Worm (Caenorhabditis elegans): Measurements from ENCODE around the gene sgt-1.

DNA sequence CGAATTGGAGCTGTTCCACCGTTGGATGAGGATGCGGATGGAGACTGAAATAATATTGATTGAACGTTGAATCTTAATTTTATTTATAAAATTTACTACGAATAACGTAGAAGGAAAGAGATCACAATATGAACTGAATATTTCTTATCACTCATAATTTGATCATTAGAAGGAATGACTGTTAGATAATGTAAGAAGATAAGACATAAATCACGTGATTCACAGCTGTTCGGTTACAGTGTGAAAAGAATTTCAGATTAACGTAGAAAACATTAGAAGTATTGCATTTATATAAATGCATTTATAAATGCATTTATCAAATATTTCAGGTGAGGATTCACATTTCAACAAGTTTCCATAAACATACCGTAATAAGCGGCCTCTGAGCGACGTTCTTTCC is 39.2 kb upstream of the sgt-1 start:
- TF ChIP-seq lin-11 (tag; optimal IDR thresholded peaks at IDR 0.05) (no peak), pha-4 (tag; optimal IDR thresholded peaks at IDR 0.05) (no peak), pha-2 (tag; optimal IDR thresholded peaks at IDR 0.05) (no peak), fkh-10 (GFP tag; optimal IDR thresholded peaks at IDR 0.05) (no peak), nfya-1 (tag; optimal IDR thresholded peaks at IDR 0.05) (no peak), che-1 (tag; optimal IDR thresholded peaks at IDR 0.05) (no peak), lim-6 (tag; optimal IDR thresholded peaks at IDR 0.05) (no peak), hlh-13 (GFP tag; optimal IDR thresholded peaks at IDR 0.05) (no peak), ceh-48 (tag; optimal IDR thresholded peaks at IDR 0.05) (no peak), Y22D7AL.16 (tag; optimal IDR thresholded peaks at IDR 0.05) (no peak), sox-4 (tag; optimal IDR thresholded peaks at IDR 0.05) (no peak), npax-4 (tag; optimal IDR thresholded peaks at IDR 0.05) (no peak)

Data from whole organism, late embryonic.